Worm (Caenorhabditis elegans) whole organism, L4 larva: ENCODE results near the gene moc-5.

Source experiments
- aly-2 ChIP-seq: sonication (generic microtip); optimal IDR thresholded peaks from 2 replicates; lab custom pipeline; 2018; ENCODE audit warnings: missing biosample characterization, missing genetic modification characterization
- attf-4 ChIP-seq: sonication (generic microtip); optimal IDR thresholded peaks from 3 replicates; lab custom pipeline; 2017; ENCODE audit warnings: missing biosample characterization, missing genetic modification characterization
- fkh-10 ChIP-seq: fragments of 150-350 bp; optimal IDR thresholded peaks from 2 replicates; lab custom pipeline; 2014; ENCODE audit warnings: missing biosample characterization, missing genetic modification reagents, missing genetic modification characterization
- jun-1 ChIP-seq: fragments of 150-350 bp; optimal IDR thresholded peaks from 2 replicates; lab custom pipeline; 2014; ENCODE audit warnings: missing biosample characterization, missing genetic modification reagents, missing genetic modification characterization
- lin-39 ChIP-seq: fragments of 150-350 bp; optimal IDR thresholded peaks from 2 replicates; lab custom pipeline; 2014; ENCODE audit warnings: missing biosample characterization, missing genetic modification reagents, missing genetic modification characterization
- nhr-237 ChIP-seq: sonication (generic microtip); optimal IDR thresholded peaks from 2 replicates; lab custom pipeline; 2017; ENCODE audit warnings: missing biosample characterization, missing genetic modification characterization
- snpc-1.2 ChIP-seq: fragments of 200-800 bp; sonication (Bioruptor generic); IDR thresholded peaks from 2 replicates; pipeline ENCODE4 v1.3.6; 2022; ENCODE audit warnings: missing genetic modification reagents, missing genetic modification characterization, missing compliant biosample characterization
- snpc-4 ChIP-seq: fragments of 150-350 bp; optimal IDR thresholded peaks from 2 replicates; lab custom pipeline; 2014; ENCODE audit warnings: missing biosample characterization, missing genetic modification characterization
- ztf-7 ChIP-seq: fragments of 150-350 bp; optimal IDR thresholded peaks from 2 replicates; lab custom pipeline; 2014; ENCODE audit warnings: missing biosample characterization, missing genetic modification characterization

- no peak for TF ChIP-seq snpc-4 (tag; lab: Kevin White, UChicago)
- no peak for TF ChIP-seq snpc-1.2
- TF ChIP-seq ztf-7 (tag; lab: Kevin White, UChicago), result no peak
- no peak for TF ChIP-seq fkh-10 (GFP tag; lab: Kevin White, UChicago)
- no peak for TF ChIP-seq lin-39
- no peak for TF ChIP-seq nhr-237 (tag; lab: Kevin White, UChicago)
- no peak for TF ChIP-seq jun-1 (tag; lab: Kevin White, UChicago)
- no peak for TF ChIP-seq aly-2
- TF ChIP-seq attf-4 (tag; lab: Kevin White, UChicago), result no peak
Measured at ce11 chrX:9589123-9589522, 23.3 kb upstream of the moc-5 start, which contains the start of gene del-8.
